Fruit fly (Drosophila melanogaster) whole organism, embryonic: Measurements from ENCODE around the gene CG34269.

Experiments used
- Atf6 ChIP-seq: fragments of 200-800 bp; sonication (Bioruptor generic); IDR thresholded peaks from 2 replicates; pipeline ENCODE4 v1.3.6; 2022; ENCODE audit warnings: missing biosample characterization, missing genetic modification characterization
- CG10147 ChIP-seq: fragments of 200-800 bp; sonication (Bioruptor generic); optimal IDR thresholded peaks from 2 replicates; lab custom pipeline; 2019; ENCODE audit warnings: missing biosample characterization, mild to moderate bottlenecking, missing genetic modification characterization, moderate library complexity
- CG1024 ChIP-seq: fragments of 200-800 bp; sonication (Bioruptor generic); IDR thresholded peaks from 2 replicates; pipeline ENCODE4 v1.3.6; 2022; ENCODE audit warnings: missing biosample characterization, missing genetic modification characterization
- CG10366 ChIP-seq: fragments of 200-800 bp; sonication (Bioruptor generic); IDR thresholded peaks from 2 replicates; pipeline ENCODE4 v1.3.6; 2022; ENCODE audit warnings: missing biosample characterization, missing genetic modification characterization
- CG10431 ChIP-seq: fragments of 200-800 bp; sonication (Bioruptor generic); optimal IDR thresholded peaks from 3 replicates; lab custom pipeline; 2018; ENCODE audit warnings: missing biosample characterization, mild to moderate bottlenecking, missing genetic modification characterization
- CG12942 ChIP-seq: fragments of 200-800 bp; sonication (Bioruptor generic); optimal IDR thresholded peaks from 3 replicates; lab custom pipeline; 2016; ENCODE audit warnings: missing biosample characterization, missing genetic modification characterization
- CG15073 ChIP-seq: fragments of 200-800 bp; sonication (Bioruptor generic); optimal IDR thresholded peaks from 2 replicates; lab custom pipeline; 2016; ENCODE audit warnings: missing biosample characterization, missing genetic modification characterization
- CG1603 ChIP-seq: fragments of 200-800 bp; sonication (Bioruptor generic); optimal IDR thresholded peaks from 2 replicates; lab custom pipeline; 2019; ENCODE audit warnings: missing biosample characterization, mild to moderate bottlenecking, missing genetic modification characterization, moderate library complexity
- CG16779 ChIP-seq: fragments of 200-800 bp; sonication (Bioruptor generic); IDR thresholded peaks from 2 replicates; pipeline ENCODE4 v1.3.6; 2022; ENCODE audit warnings: missing biosample characterization, missing genetic modification characterization
- CG16813 ChIP-seq: fragments of 200-800 bp; sonication (Bioruptor generic); IDR thresholded peaks from 3 replicates; pipeline ENCODE4 v1.3.6; 2022; ENCODE audit warnings: missing biosample characterization, missing genetic modification characterization; ENCODE audit not compliant: partially characterized antibody
- CG16815 ChIP-seq: fragments of 200-800 bp; sonication (Bioruptor generic); optimal IDR thresholded peaks from 3 replicates; lab custom pipeline; 2017; ENCODE audit warnings: missing biosample characterization, mild to moderate bottlenecking, missing genetic modification characterization
- CG17385 ChIP-seq: fragments of 200-800 bp; sonication (Bioruptor generic); optimal IDR thresholded peaks from 3 replicates; lab custom pipeline; 2018; ENCODE audit warnings: missing biosample characterization, mild to moderate bottlenecking, missing genetic modification characterization
- CG1832 ChIP-seq: fragments of 200-800 bp; sonication (Bioruptor generic); optimal IDR thresholded peaks from 2 replicates; lab custom pipeline; 2017; ENCODE audit warnings: missing biosample characterization, mild to moderate bottlenecking, missing genetic modification characterization, inconsistent platforms
- CG18476 ChIP-seq: fragments of 200-800 bp; sonication (Bioruptor generic); optimal IDR thresholded peaks from 2 replicates; lab custom pipeline; 2016; ENCODE audit warnings: missing biosample characterization, mild to moderate bottlenecking, missing genetic modification characterization
- CG2678 ChIP-seq: fragments of 200-800 bp; sonication (Bioruptor generic); optimal IDR thresholded peaks from 3 replicates; lab custom pipeline; 2019; ENCODE audit warnings: missing biosample characterization, mild to moderate bottlenecking, missing genetic modification characterization, moderate library complexity
- CG30403 ChIP-seq: fragments of 200-800 bp; sonication (Bioruptor generic); optimal IDR thresholded peaks from 3 replicates; lab custom pipeline; 2016; ENCODE audit warnings: missing biosample characterization, missing genetic modification characterization
- CG6791 ChIP-seq: fragments of 200-800 bp; sonication (Bioruptor generic); IDR thresholded peaks from 3 replicates; pipeline ENCODE4 v1.3.6; 2022; ENCODE audit warnings: missing biosample characterization, missing genetic modification characterization; ENCODE audit not compliant: partially characterized antibody
- CG7963 ChIP-seq: fragments of 200-800 bp; sonication (Bioruptor generic); IDR thresholded peaks from 3 replicates; pipeline ENCODE4 v1.3.6; 2022; ENCODE audit warnings: missing biosample characterization, missing genetic modification characterization; ENCODE audit not compliant: partially characterized antibody
- CHES-1-like ChIP-seq: fragments of 200-800 bp; sonication (Bioruptor generic); optimal IDR thresholded peaks from 2 replicates; lab custom pipeline; 2016; ENCODE audit warnings: missing biosample characterization, missing genetic modification characterization
- E2f2 ChIP-seq: fragments of 200-800 bp; sonication (Bioruptor generic); IDR thresholded peaks from 2 replicates; pipeline ENCODE4 v1.3.6; 2022; ENCODE audit warnings: missing biosample characterization, missing genetic modification characterization
- Ets65A ChIP-seq: fragments of 200-800 bp; sonication (Bioruptor generic); peaks from one replicate; lab custom pipeline; 2016; ENCODE audit warnings: missing biosample characterization, missing genetic modification characterization
- Myb ChIP-seq: fragments of 200-800 bp; sonication (Bioruptor generic); optimal IDR thresholded peaks from 2 replicates; lab custom pipeline; 2016; ENCODE audit warnings: missing biosample characterization, missing genetic modification characterization
- Ravus ChIP-seq: fragments of 200-800 bp; sonication (Bioruptor generic); IDR thresholded peaks from 2 replicates; pipeline ENCODE4 v1.3.6; 2022; ENCODE audit warnings: missing biosample characterization, missing genetic modification characterization
- Scr ChIP-seq: fragments of 200-800 bp; sonication (Bioruptor generic); IDR thresholded peaks from 2 replicates; pipeline ENCODE4 v1.3.6; 2022; ENCODE audit warnings: missing biosample characterization, missing genetic modification characterization; ENCODE audit not compliant: partially characterized antibody
- Spps ChIP-seq: fragments of 200-800 bp; sonication (Bioruptor generic); optimal IDR thresholded peaks from 2 replicates; lab custom pipeline; 2018; ENCODE audit warnings: missing biosample characterization, mild to moderate bottlenecking, missing genetic modification characterization
- cato ChIP-seq: fragments of 200-800 bp; sonication (Bioruptor generic); optimal IDR thresholded peaks from 2 replicates; lab custom pipeline; 2016; ENCODE audit warnings: missing biosample characterization, missing genetic modification characterization, borderline replicate concordance
- chif ChIP-seq, 2 experiments: fragments of 200-800 bp; sonication (Bioruptor generic); optimal IDR thresholded peaks; 3 replicates each; lab custom pipeline; 2016; ENCODE audit warnings: missing biosample characterization in 2 of 2, missing genetic modification characterization in 2 of 2
- chinmo ChIP-seq: fragments of 200-800 bp; sonication (Bioruptor generic); IDR thresholded peaks from 4 replicates; pipeline ENCODE4 v1.3.6; 2022; ENCODE audit warnings: missing biosample characterization, missing genetic modification characterization; ENCODE audit not compliant: partially characterized antibody
- chn ChIP-seq: fragments of 200-800 bp; sonication (Bioruptor generic); optimal IDR thresholded peaks from 2 replicates; lab custom pipeline; 2016; ENCODE audit warnings: missing biosample characterization, missing genetic modification characterization
- gem ChIP-seq: fragments of 200-800 bp; sonication (Bioruptor generic); optimal IDR thresholded peaks from 2 replicates; lab custom pipeline; 2019; ENCODE audit warnings: missing biosample characterization, mild to moderate bottlenecking, missing genetic modification characterization, moderate library complexity
- inv ChIP-seq: fragments of 200-800 bp; sonication (Bioruptor generic); IDR thresholded peaks from 2 replicates; pipeline ENCODE4 v1.3.6; 2022; ENCODE audit warnings: missing biosample characterization, missing genetic modification characterization; ENCODE audit not compliant: partially characterized antibody
- maf-S ChIP-seq: fragments of 200-800 bp; sonication (Bioruptor generic); optimal IDR thresholded peaks from 2 replicates; lab custom pipeline; 2016; ENCODE audit warnings: missing biosample characterization, missing genetic modification characterization
- p53 ChIP-seq: fragments of 200-800 bp; sonication (Bioruptor generic); optimal IDR thresholded peaks from 2 replicates; lab custom pipeline; 2016; ENCODE audit warnings: missing biosample characterization, missing genetic modification characterization
- pho ChIP-seq: fragments of 200-800 bp; sonication (Bioruptor generic); optimal IDR thresholded peaks from 2 replicates; lab custom pipeline; 2016; ENCODE audit warnings: missing biosample characterization, missing genetic modification characterization
- ranshi ChIP-seq: fragments of 200-800 bp; sonication (Bioruptor generic); IDR thresholded peaks from 2 replicates; pipeline ENCODE4 v1.3.6; 2022; ENCODE audit warnings: missing biosample characterization, missing genetic modification characterization
- repo ChIP-seq: fragments of 200-800 bp; sonication (Bioruptor generic); optimal IDR thresholded peaks from 2 replicates; lab custom pipeline; 2016; ENCODE audit warnings: missing biosample characterization, missing genetic modification characterization
- schlank ChIP-seq: fragments of 200-800 bp; sonication (Bioruptor generic); optimal IDR thresholded peaks from 2 replicates; lab custom pipeline; 2018; ENCODE audit warnings: missing biosample characterization, mild to moderate bottlenecking, missing genetic modification characterization
- stwl ChIP-seq: fragments of 200-800 bp; sonication (Bioruptor generic); optimal IDR thresholded peaks from 3 replicates; lab custom pipeline; 2018; ENCODE audit warnings: missing biosample characterization, mild to moderate bottlenecking, missing genetic modification characterization, moderate library complexity
- trh ChIP-seq: fragments of 200-800 bp; sonication (Bioruptor generic); optimal IDR thresholded peaks from 2 replicates; lab custom pipeline; 2016; ENCODE audit warnings: missing biosample characterization, missing genetic modification characterization
- tup ChIP-seq: fragments of 200-800 bp; sonication (Bioruptor generic); optimal IDR thresholded peaks from 2 replicates; lab custom pipeline; 2016; ENCODE audit warnings: missing biosample characterization, mild to moderate bottlenecking, missing genetic modification characterization, moderate library complexity
- unc-4 ChIP-seq: fragments of 200-800 bp; sonication (Bioruptor generic); IDR thresholded peaks from 2 replicates; pipeline ENCODE4 v1.3.6; 2022; ENCODE audit warnings: missing biosample characterization, missing genetic modification characterization; ENCODE audit not compliant: partially characterized antibody
- wek ChIP-seq: fragments of 200-800 bp; sonication (Bioruptor generic); optimal IDR thresholded peaks from 3 replicates; lab custom pipeline; 2018; ENCODE audit warnings: missing biosample characterization, mild to moderate bottlenecking, missing genetic modification characterization, moderate library complexity

The CG34269 gene

DNA sequence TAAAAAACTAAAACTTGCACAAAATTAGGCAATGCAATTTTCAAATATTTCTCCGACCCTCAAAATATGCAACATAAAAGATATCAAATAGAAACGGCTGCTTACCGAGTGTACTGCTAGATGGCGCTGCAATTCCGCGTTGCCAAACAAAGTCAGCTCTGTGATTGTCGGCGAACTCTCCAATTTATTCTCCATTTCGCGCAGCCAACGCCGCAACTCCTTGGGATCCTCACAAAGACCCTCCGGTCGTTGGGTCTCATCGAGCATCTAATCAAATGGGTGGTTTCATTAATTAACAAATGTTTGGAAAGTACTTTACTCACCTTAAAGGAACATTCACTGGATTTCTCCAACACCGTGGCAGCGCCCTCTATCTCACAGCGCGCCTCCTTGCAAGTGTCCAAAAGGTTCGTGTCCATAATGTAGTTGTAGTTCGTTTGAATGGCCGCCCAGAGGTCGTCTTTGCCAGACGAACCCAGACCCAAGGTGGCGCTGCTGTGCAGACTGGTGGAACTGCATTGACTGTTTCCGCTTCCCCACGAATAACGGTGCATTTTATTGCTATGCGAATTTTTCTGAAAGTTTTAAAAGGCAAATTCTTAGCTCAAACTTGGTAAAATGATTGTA, 22.2 kb upstream of the CG34269 start (continued):
- peak; percentile 76 for TF ChIP-seq CG1603 (tag; lab: Kevin White, UChicago)
- TF ChIP-seq cato (GFP tag; lab: Kevin White, UChicago) = peak; percentile 12
- no peak for TF ChIP-seq CG1832 (GFP tag; lab: Kevin White, UChicago)
- peak; percentile 73 for TF ChIP-seq CHES-1-like
- peak; percentile 62 to 90 for TF ChIP-seq chif (GFP tag; optimal IDR thresholded peaks at IDR 0.05; lab: Kevin White, UChicago)
- TF ChIP-seq unc-4 = no peak
- peak; percentile 84 for TF ChIP-seq CG30403
- TF ChIP-seq CG1024 (GFP tag; lab: Robert Waterston, UW) = peak; percentile 72; the same call in 1 of the 2 replicates
- no peak for TF ChIP-seq Atf6 (GFP tag; lab: Robert Waterston, UW)
- TF ChIP-seq Ets65A (GFP tag; lab: Kevin White, UChicago) = peak; percentile 99
- peak; percentile 77; the same call in 1 of the 2 replicates for TF ChIP-seq ranshi (GFP tag; lab: Robert Waterston, UW)
- no peak for TF ChIP-seq CG7963 (GFP tag; lab: Robert Waterston, UW)
- peak; percentile 66 for TF ChIP-seq repo (GFP tag; lab: Kevin White, UChicago)
- TF ChIP-seq pho (GFP tag; lab: Kevin White, UChicago) = peak; percentile 58
- no peak for TF ChIP-seq CG10147 (GFP tag; lab: Kevin White, UChicago)
- TF ChIP-seq CG15073 (GFP tag; lab: Kevin White, UChicago) = peak; percentile 42
- no peak for TF ChIP-seq Scr (GFP tag; lab: Robert Waterston, UW)
- TF ChIP-seq Myb (GFP tag; lab: Kevin White, UChicago) = peak; percentile 74
- peak; percentile 35; the same call in 1 of the 3 replicates for TF ChIP-seq CG6791 (GFP tag; lab: Robert Waterston, UW)
- TF ChIP-seq maf-S (GFP tag; lab: Kevin White, UChicago) = peak; percentile 72
- TF ChIP-seq E2f2 (GFP tag; lab: Robert Waterston, UW) = peak; percentile 27; the same call in 1 of the 2 replicates
- TF ChIP-seq gem (tag; lab: Kevin White, UChicago) = peak; percentile 52
- TF ChIP-seq CG18476 (GFP tag; lab: Kevin White, UChicago) = peak; percentile 10
- TF ChIP-seq chinmo (GFP tag; lab: Robert Waterston, UW) = no peak
- TF ChIP-seq CG16815 = peak; percentile 76
- peak; percentile 62 for TF ChIP-seq wek (GFP tag; lab: Kevin White, UChicago)
- peak; percentile 77 for TF ChIP-seq CG12942 (GFP tag; lab: Kevin White, UChicago)
- no peak for TF ChIP-seq CG16813 (GFP tag; lab: Robert Waterston, UW)
- no peak for TF ChIP-seq Spps (tag; lab: Kevin White, UChicago)
- TF ChIP-seq CG16779 = peak; percentile 69
- no peak for TF ChIP-seq tup (GFP tag; lab: Kevin White, UChicago)
- peak; percentile 31 for TF ChIP-seq CG2678 (tag; lab: Kevin White, UChicago)
- TF ChIP-seq CG10366 (GFP tag; lab: Robert Waterston, UW) = peak; percentile 69
- TF ChIP-seq inv = no peak
- TF ChIP-seq trh (GFP tag; lab: Kevin White, UChicago) = peak; percentile 31
- peak; percentile 76 for TF ChIP-seq p53
- TF ChIP-seq chn (GFP tag; lab: Kevin White, UChicago) = peak; percentile 71
- no peak; the same call in 1 of the 2 replicates for TF ChIP-seq Ravus (GFP tag; lab: Robert Waterston, UW)
- peak; percentile 7 for TF ChIP-seq CG10431 (GFP tag; lab: Kevin White, UChicago)
- peak; percentile 57 for TF ChIP-seq CG17385 (GFP tag; lab: Kevin White, UChicago)
- TF ChIP-seq schlank = no peak
- peak; percentile 60 for TF ChIP-seq stwl (tag; lab: Kevin White, UChicago)
